Fruit fly (Drosophila melanogaster) whole organism, embryonic: ENCODE data around the gene Pkg21D.

Experiments
- ATbp ChIP-seq: fragments of 200-800 bp; sonication (Bioruptor generic); optimal IDR thresholded peaks from 2 replicates; lab custom pipeline; 2017; ENCODE audit warnings: missing biosample characterization, mild to moderate bottlenecking, missing genetic modification characterization, missing genetic modification reagents
- Antp ChIP-seq: fragments of 200-800 bp; sonication (Bioruptor generic); optimal IDR thresholded peaks from 3 replicates; lab custom pipeline; 2016; ENCODE audit warnings: missing biosample characterization, missing genetic modification characterization
- BEAF-32 ChIP-seq: fragments of 200-800 bp; sonication (Bioruptor generic); optimal IDR thresholded peaks from 3 replicates; lab custom pipeline; 2017; ENCODE audit warnings: missing biosample characterization, missing genetic modification characterization, mild to moderate bottlenecking, moderate library complexity, missing genetic modification reagents
- Bdp1 ChIP-seq: fragments of 200-800 bp; sonication (Bioruptor generic); optimal IDR thresholded peaks from 3 replicates; lab custom pipeline; 2016; ENCODE audit warnings: missing biosample characterization, missing genetic modification characterization
- Bteb2 ChIP-seq: fragments of 200-800 bp; sonication (Bioruptor generic); optimal IDR thresholded peaks from 2 replicates; lab custom pipeline; 2016; ENCODE audit warnings: missing biosample characterization, missing genetic modification characterization
- C15 ChIP-seq: fragments of 200-800 bp; sonication (Bioruptor generic); IDR thresholded peaks from 3 replicates; pipeline ENCODE4 v1.3.6; 2022; ENCODE audit warnings: missing biosample characterization, missing genetic modification characterization
- CG1024 ChIP-seq: fragments of 200-800 bp; sonication (Bioruptor generic); IDR thresholded peaks from 2 replicates; pipeline ENCODE4 v1.3.6; 2022; ENCODE audit warnings: missing biosample characterization, missing genetic modification characterization
- CG10267 ChIP-seq: fragments of 200-800 bp; sonication (Bioruptor generic); optimal IDR thresholded peaks from 2 replicates; lab custom pipeline; 2018; ENCODE audit warnings: missing biosample characterization, mild to moderate bottlenecking, missing genetic modification characterization, moderate library complexity
- CG10565 ChIP-seq: fragments of 200-800 bp; sonication (Bioruptor generic); optimal IDR thresholded peaks from 3 replicates; lab custom pipeline; 2016; ENCODE audit warnings: missing biosample characterization, mild to moderate bottlenecking, missing genetic modification characterization
- CG11456 ChIP-seq: fragments of 200-800 bp; sonication (Bioruptor generic); IDR thresholded peaks from 3 replicates; pipeline ENCODE4 v1.3.6; 2022; ENCODE audit warnings: missing biosample characterization, missing genetic modification characterization
- CG12391 ChIP-seq: fragments of 200-800 bp; sonication (Bioruptor generic); optimal IDR thresholded peaks from 3 replicates; lab custom pipeline; 2018; ENCODE audit warnings: missing biosample characterization, mild to moderate bottlenecking, missing genetic modification characterization, moderate library complexity
- CG12769 ChIP-seq: fragments of 200-800 bp; sonication (Bioruptor generic); optimal IDR thresholded peaks from 2 replicates; lab custom pipeline; 2019; ENCODE audit warnings: missing biosample characterization, mild to moderate bottlenecking, missing genetic modification characterization, moderate library complexity
- CG13775 ChIP-seq: fragments of 200-800 bp; sonication (Bioruptor generic); optimal IDR thresholded peaks from 3 replicates; lab custom pipeline; 2017; ENCODE audit warnings: missing biosample characterization, mild to moderate bottlenecking, missing genetic modification characterization
- CG13894 ChIP-seq: fragments of 200-800 bp; sonication (Bioruptor generic); optimal IDR thresholded peaks from 3 replicates; lab custom pipeline; 2018; ENCODE audit warnings: missing biosample characterization, mild to moderate bottlenecking, missing genetic modification characterization, moderate library complexity
- CG14860 ChIP-seq: fragments of 200-800 bp; sonication (Bioruptor generic); IDR thresholded peaks from 3 replicates; pipeline ENCODE4 v1.3.6; 2022; ENCODE audit warnings: missing biosample characterization, missing genetic modification characterization; ENCODE audit not compliant: partially characterized antibody
- CG1647 ChIP-seq: fragments of 200-800 bp; sonication (Bioruptor generic); optimal IDR thresholded peaks from 3 replicates; lab custom pipeline; 2016; ENCODE audit warnings: missing biosample characterization, missing genetic modification characterization
- CG2889 ChIP-seq: fragments of 200-800 bp; sonication (Bioruptor generic); IDR thresholded peaks from 3 replicates; pipeline ENCODE4 v1.3.6; 2022; ENCODE audit warnings: missing biosample characterization, missing genetic modification characterization
- CG33557 ChIP-seq: fragments of 200-800 bp; sonication (Bioruptor generic); optimal IDR thresholded peaks from 2 replicates; lab custom pipeline; 2019; ENCODE audit warnings: missing biosample characterization, mild to moderate bottlenecking, missing genetic modification characterization, moderate library complexity
- CG3407 ChIP-seq: fragments of 200-800 bp; sonication (Bioruptor generic); optimal IDR thresholded peaks from 2 replicates; lab custom pipeline; 2018; ENCODE audit warnings: missing biosample characterization, mild to moderate bottlenecking, missing genetic modification characterization
- CG4404 ChIP-seq: fragments of 200-800 bp; sonication (Bioruptor generic); IDR thresholded peaks from 2 replicates; pipeline ENCODE4 v1.3.6; 2022; ENCODE audit warnings: missing biosample characterization, missing genetic modification characterization
- CG4617 ChIP-seq: fragments of 200-800 bp; sonication (Bioruptor generic); optimal IDR thresholded peaks from 3 replicates; lab custom pipeline; 2016; ENCODE audit warnings: missing biosample characterization, missing genetic modification characterization, borderline replicate concordance
- CG5180 ChIP-seq: fragments of 200-800 bp; sonication (Bioruptor generic); optimal IDR thresholded peaks from 3 replicates; lab custom pipeline; 2017; ENCODE audit warnings: missing biosample characterization, missing genetic modification characterization, mild to moderate bottlenecking, moderate library complexity, missing genetic modification reagents
- CG6254 ChIP-seq: fragments of 200-800 bp; sonication (Bioruptor generic); optimal IDR thresholded peaks from 3 replicates; lab custom pipeline; 2017; ENCODE audit warnings: mild to moderate bottlenecking, missing biosample characterization, missing genetic modification reagents, missing genetic modification characterization
- CG7745 ChIP-seq: fragments of 200-800 bp; sonication (Bioruptor generic); optimal IDR thresholded peaks from 2 replicates; lab custom pipeline; 2018; ENCODE audit warnings: missing biosample characterization, mild to moderate bottlenecking, missing genetic modification characterization, moderate library complexity
- CG7786 ChIP-seq: fragments of 200-800 bp; sonication (Bioruptor generic); optimal IDR thresholded peaks from 2 replicates; lab custom pipeline; 2016; ENCODE audit warnings: missing biosample characterization, missing genetic modification characterization
- CG8290 ChIP-seq, 3 experiments: fragments of 200-800 bp; sonication (Bioruptor generic); optimal IDR thresholded peaks; 2 replicates each; lab custom pipeline; 2016 to 2019; ENCODE audit warnings: missing biosample characterization in 3 of 3, missing genetic modification characterization in 3 of 3, mild to moderate bottlenecking in 2 of 3, moderate library complexity in 1 of 3
- CG8944 ChIP-seq: fragments of 200-800 bp; sonication (Bioruptor generic); optimal IDR thresholded peaks from 3 replicates; lab custom pipeline; 2016; ENCODE audit warnings: missing biosample characterization, missing genetic modification characterization
- Doc2 ChIP-seq: fragments of 200-800 bp; sonication (Bioruptor generic); IDR thresholded peaks from 2 replicates; pipeline ENCODE4 v1.3.6; 2022; ENCODE audit warnings: missing biosample characterization, missing genetic modification characterization
- E2f2 ChIP-seq: fragments of 200-800 bp; sonication (Bioruptor generic); IDR thresholded peaks from 2 replicates; pipeline ENCODE4 v1.3.6; 2022; ENCODE audit warnings: missing biosample characterization, missing genetic modification characterization
- Gug ChIP-seq: fragments of 200-800 bp; sonication (Bioruptor generic); IDR thresholded peaks from 4 replicates; pipeline ENCODE4 v1.3.6; 2022; ENCODE audit warnings: missing biosample characterization, missing genetic modification characterization
- Hr51 ChIP-seq, 2 experiments: fragments of 200-800 bp; sonication (Bioruptor generic); optimal IDR thresholded peaks; 2 replicates in 1 of 2; 3 replicates in 1 of 2; lab custom pipeline; 2016 to 2018; ENCODE audit warnings: missing biosample characterization in 2 of 2, missing genetic modification characterization in 2 of 2, mild to moderate bottlenecking in 1 of 2, moderate library complexity in 1 of 2
- Med ChIP-seq: fragments of 200-800 bp; sonication (Bioruptor generic); peaks from one replicate; lab custom pipeline; 2016; ENCODE audit warnings: missing biosample characterization, missing genetic modification characterization, mild to moderate bottlenecking, inconsistent platforms, moderate library complexity
- Mes4 ChIP-seq: fragments of 200-800 bp; sonication (Bioruptor generic); optimal IDR thresholded peaks from 2 replicates; lab custom pipeline; 2016; ENCODE audit warnings: missing biosample characterization, missing genetic modification characterization
- Mrtf ChIP-seq: fragments of 200-800 bp; sonication (Bioruptor generic); IDR thresholded peaks from 3 replicates; pipeline ENCODE4 v1.3.6; 2022; ENCODE audit warnings: missing biosample characterization, missing genetic modification characterization
- TFAM ChIP-seq: fragments of 200-800 bp; sonication (Bioruptor generic); optimal IDR thresholded peaks from 2 replicates; lab custom pipeline; 2017; ENCODE audit warnings: missing biosample characterization, missing genetic modification characterization, inconsistent platforms
- ac ChIP-seq: fragments of 200-800 bp; sonication (Bioruptor generic); optimal IDR thresholded peaks from 3 replicates; lab custom pipeline; 2017; ENCODE audit warnings: missing biosample characterization, mild to moderate bottlenecking, missing genetic modification characterization
- bbx ChIP-seq: fragments of 200-800 bp; sonication (Bioruptor generic); IDR thresholded peaks from 2 replicates; pipeline ENCODE4 v1.3.6; 2022; ENCODE audit warnings: missing biosample characterization, missing genetic modification characterization; ENCODE audit not compliant: partially characterized antibody
- crol ChIP-seq: fragments of 200-800 bp; sonication (Bioruptor generic); IDR thresholded peaks from 2 replicates; pipeline ENCODE4 v1.3.6; 2022; ENCODE audit warnings: missing biosample characterization, missing genetic modification characterization
- en ChIP-seq: fragments of 200-800 bp; sonication (Bioruptor generic); optimal IDR thresholded peaks from 2 replicates; lab custom pipeline; 2016; ENCODE audit warnings: missing biosample characterization, missing genetic modification characterization
- esg ChIP-seq: fragments of 200-800 bp; sonication (Bioruptor generic); conservative IDR thresholded peaks from 2 replicates; pipeline ENCODE4 v1.3.6; 2022; ENCODE audit warnings: missing biosample characterization, missing genetic modification characterization
- gcm ChIP-seq: fragments of 200-800 bp; sonication (Bioruptor generic); optimal IDR thresholded peaks from 2 replicates; lab custom pipeline; 2019; ENCODE audit warnings: missing biosample characterization, mild to moderate bottlenecking, missing genetic modification characterization, moderate library complexity
- jigr1 ChIP-seq: fragments of 200-800 bp; sonication (Bioruptor generic); IDR thresholded peaks from 3 replicates; pipeline ENCODE4 v1.3.6; 2022; ENCODE audit warnings: missing biosample characterization, missing genetic modification characterization
- lilli ChIP-seq: fragments of 200-800 bp; sonication (Bioruptor generic); optimal IDR thresholded peaks from 3 replicates; lab custom pipeline; 2016; ENCODE audit warnings: missing biosample characterization, missing genetic modification characterization
- mirr ChIP-seq: fragments of 200-800 bp; sonication (Bioruptor generic); optimal IDR thresholded peaks from 3 replicates; lab custom pipeline; 2018; ENCODE audit warnings: missing biosample characterization, mild to moderate bottlenecking, missing genetic modification characterization
- pzg ChIP-seq: fragments of 200-800 bp; sonication (Bioruptor generic); optimal IDR thresholded peaks from 3 replicates; lab custom pipeline; 2018; ENCODE audit warnings: missing biosample characterization, mild to moderate bottlenecking, missing genetic modification characterization, moderate library complexity
- sens ChIP-seq: fragments of 200-800 bp; sonication (Bioruptor generic); peaks from one replicate; lab custom pipeline; 2016; ENCODE audit warnings: missing biosample characterization, missing genetic modification characterization
- seq ChIP-seq: fragments of 200-800 bp; sonication (Bioruptor generic); IDR thresholded peaks from 2 replicates; pipeline ENCODE4 v1.3.6; 2022; ENCODE audit warnings: missing biosample characterization, missing genetic modification characterization
- sob ChIP-seq: fragments of 200-800 bp; sonication (Bioruptor generic); IDR thresholded peaks from 2 replicates; pipeline ENCODE4 v1.3.6; 2022; ENCODE audit warnings: missing biosample characterization, missing genetic modification characterization
- unpg ChIP-seq: fragments of 200-800 bp; sonication (Bioruptor generic); optimal IDR thresholded peaks from 3 replicates; lab custom pipeline; 2018; ENCODE audit warnings: missing biosample characterization, mild to moderate bottlenecking, missing genetic modification characterization, moderate library complexity
- z ChIP-seq: fragments of 200-800 bp; sonication (Bioruptor generic); IDR thresholded peaks from 3 replicates; pipeline ENCODE4 v1.3.6; 2022; ENCODE audit warnings: missing biosample characterization, missing genetic modification characterization
- zfh1 ChIP-seq: fragments of 200-800 bp; sonication (Bioruptor generic); IDR thresholded peaks from 3 replicates; pipeline ENCODE4 v1.3.6; 2022; ENCODE audit warnings: missing biosample characterization, missing genetic modification characterization

The Pkg21D gene

DNA sequence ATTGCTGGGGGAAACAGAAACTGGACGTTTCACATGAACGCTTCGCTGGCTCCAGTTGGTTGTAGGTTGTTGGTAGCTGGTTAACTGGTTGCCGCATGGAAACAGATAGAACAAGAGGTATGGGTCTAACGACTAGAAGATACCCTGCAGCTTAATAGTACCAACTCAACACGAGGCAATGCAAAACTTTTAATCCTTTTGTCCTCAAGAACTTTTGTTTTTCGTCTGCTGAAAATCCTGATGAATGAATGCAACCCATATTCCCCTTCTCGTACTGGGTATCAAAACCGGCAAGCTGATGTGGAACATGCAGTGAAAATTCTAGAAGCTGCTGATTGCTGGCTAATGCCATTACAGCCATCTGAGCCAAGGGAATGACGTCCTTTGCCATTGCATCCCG is 47.4 kb upstream of the Pkg21D start (continued):
- TF ChIP-seq unpg (GFP tag; lab: Kevin White, UChicago): no peak
- no peak for TF ChIP-seq Doc2 (GFP tag; lab: Robert Waterston, UW)
- TF ChIP-seq CG1024 (GFP tag; lab: Robert Waterston, UW): peak; percentile 67
- no peak for TF ChIP-seq BEAF-32
- no peak for TF ChIP-seq en (GFP tag; lab: Kevin White, UChicago)
- no peak for TF ChIP-seq gcm
- 0 out of 3 replicates have a peak, but pooled peaks have one; percentile 37 for TF ChIP-seq CG11456 (GFP tag; lab: Robert Waterston, UW)
- peak; percentile 14 for TF ChIP-seq CG3407 (GFP tag; lab: Kevin White, UChicago)
- no peak for TF ChIP-seq CG13775 (GFP tag; lab: Kevin White, UChicago)
- TF ChIP-seq z (GFP tag; lab: Robert Waterston, UW): no peak
- TF ChIP-seq ac (GFP tag; lab: Kevin White, UChicago): no peak
- TF ChIP-seq CG10267 (tag; lab: Kevin White, UChicago): peak; percentile 5
- peak; percentile 80 for TF ChIP-seq Med (GFP tag; lab: Kevin White, UChicago)
- no peak for TF ChIP-seq lilli
- no peak for TF ChIP-seq crol (GFP tag; lab: Robert Waterston, UW)
- no peak for TF ChIP-seq CG14860
- TF ChIP-seq CG7745: no peak
- no peak for TF ChIP-seq Mrtf (GFP tag; lab: Robert Waterston, UW)
- no peak for TF ChIP-seq bbx (GFP tag; lab: Robert Waterston, UW)
- TF ChIP-seq CG12769 (tag; lab: Kevin White, UChicago): peak; percentile 64
- TF ChIP-seq CG8944 (GFP tag; lab: Kevin White, UChicago): peak; percentile 52
- TF ChIP-seq Bteb2 (GFP tag; lab: Kevin White, UChicago): no peak
- peak; percentile 33 for TF ChIP-seq Mes4 (GFP tag; lab: Kevin White, UChicago)
- TF ChIP-seq CG8290 (GFP tag; optimal IDR thresholded peaks at IDR 0.05; lab: Kevin White, UChicago): no peak
- TF ChIP-seq CG8290 (tag; optimal IDR thresholded peaks at IDR 0.05; lab: Kevin White, UChicago): no peak
- no peak for TF ChIP-seq CG4617 (GFP tag; lab: Kevin White, UChicago)
- TF ChIP-seq CG13894 (tag; lab: Kevin White, UChicago): no peak
- TF ChIP-seq CG7786: peak; percentile 46
- TF ChIP-seq CG10565 (GFP tag; lab: Kevin White, UChicago): no peak
- peak; percentile 26 for TF ChIP-seq Bdp1 (GFP tag; lab: Kevin White, UChicago)
- no peak for TF ChIP-seq pzg (GFP tag; lab: Kevin White, UChicago)
- TF ChIP-seq Hr51 (GFP tag; optimal IDR thresholded peaks at IDR 0.05; lab: Kevin White, UChicago): no peak
- no peak for TF ChIP-seq CG5180
- TF ChIP-seq mirr: no peak
- no peak for TF ChIP-seq TFAM (GFP tag; lab: Kevin White, UChicago)
- peak; percentile 26; the same call in 1 of the 2 replicates for TF ChIP-seq esg
- peak; percentile 89 for TF ChIP-seq sens (GFP tag; lab: Kevin White, UChicago)
- TF ChIP-seq seq (GFP tag; lab: Robert Waterston, UW): peak; percentile 39; the same call in 1 of the 2 replicates
- no peak for TF ChIP-seq jigr1 (GFP tag; lab: Robert Waterston, UW)
- TF ChIP-seq CG6254 (GFP tag; lab: Kevin White, UChicago): no peak
- TF ChIP-seq CG4404 (GFP tag; lab: Robert Waterston, UW): no peak
- TF ChIP-seq CG12391 (tag; lab: Kevin White, UChicago): peak; percentile 53
- 0 out of 3 replicates have a peak, but pooled peaks have one; percentile 34 for TF ChIP-seq CG2889
- TF ChIP-seq E2f2 (GFP tag; lab: Robert Waterston, UW): peak; percentile 39; the same call in 1 of the 2 replicates
- no peak for TF ChIP-seq CG1647 (GFP tag; lab: Kevin White, UChicago)
- TF ChIP-seq sob (GFP tag; lab: Robert Waterston, UW): no peak
- TF ChIP-seq CG33557 (GFP tag; lab: Kevin White, UChicago): no peak
- no peak for TF ChIP-seq Gug (GFP tag; lab: Robert Waterston, UW)
- no peak for TF ChIP-seq zfh1 (GFP tag; lab: Robert Waterston, UW)
- peak; percentile 38 for TF ChIP-seq ATbp
- peak; percentile 36 for TF ChIP-seq Antp (GFP tag; lab: Kevin White, UChicago)
- TF ChIP-seq C15 (GFP tag; lab: Robert Waterston, UW): 0 out of 3 replicates have a peak, but pooled peaks have one; percentile 8
